Worm (Caenorhabditis elegans) whole organism, L2 larva: ENCODE measurements around the gene M176.4.

ENCODE experiments used
- F13H6.1 ChIP-seq: sonication (generic microtip); optimal IDR thresholded peaks from 2 replicates; lab custom pipeline; 2016; ENCODE audit warnings: missing genetic modification characterization, missing compliant biosample characterization
- R02D3.7 ChIP-seq: fragments of 150-350 bp; optimal IDR thresholded peaks from 2 replicates; lab custom pipeline; 2014; ENCODE audit warnings: missing biosample characterization, missing genetic modification characterization
- Y55F3AM.14 ChIP-seq: fragments of 200-800 bp; sonication (Bioruptor generic); optimal IDR thresholded peaks from 2 replicates; lab custom pipeline; 2018; ENCODE audit warnings: mild to moderate bottlenecking, missing genetic modification characterization, missing compliant biosample characterization
- ZK546.5 ChIP-seq: sonication (generic microtip); optimal IDR thresholded peaks from 2 replicates; lab custom pipeline; 2017; ENCODE audit warnings: missing biosample characterization, missing genetic modification characterization
- aly-2 ChIP-seq: fragments of 150-350 bp; optimal IDR thresholded peaks from 2 replicates; lab custom pipeline; 2014; ENCODE audit warnings: missing biosample characterization, missing genetic modification characterization
- blmp-1 ChIP-seq: sonication (generic microtip); optimal IDR thresholded peaks from 2 replicates; lab custom pipeline; 2017; ENCODE audit warnings: missing genetic modification characterization, mild to moderate bottlenecking, missing compliant biosample characterization, antibody characterized with exemption, moderate library complexity; ENCODE audit not compliant: insufficient read depth
- ceh-16 ChIP-seq: fragments of 150-350 bp; optimal IDR thresholded peaks from 2 replicates; lab custom pipeline; 2014; ENCODE audit warnings: missing biosample characterization, missing genetic modification characterization
- ceh-82 ChIP-seq: fragments of 150-350 bp; optimal IDR thresholded peaks from 2 replicates; lab custom pipeline; 2014; ENCODE audit warnings: missing biosample characterization, missing genetic modification characterization
- crh-2 ChIP-seq: sonication (generic microtip); optimal IDR thresholded peaks from 2 replicates; lab custom pipeline; 2017; ENCODE audit warnings: missing biosample characterization, missing genetic modification characterization
- dmd-4 ChIP-seq: sonication (generic microtip); optimal IDR thresholded peaks from 2 replicates; lab custom pipeline; 2017; ENCODE audit warnings: missing biosample characterization, missing genetic modification characterization
- egl-27 ChIP-seq: sonication (generic microtip); optimal IDR thresholded peaks from 3 replicates; lab custom pipeline; 2017; ENCODE audit warnings: missing biosample characterization, missing genetic modification reagents, missing genetic modification characterization
- elt-1 ChIP-seq: fragments of 150-350 bp; optimal IDR thresholded peaks from 2 replicates; lab custom pipeline; 2014; ENCODE audit warnings: missing biosample characterization, missing genetic modification characterization
- elt-3 ChIP-seq: sonication (generic microtip); optimal IDR thresholded peaks from 2 replicates; lab custom pipeline; 2017; ENCODE audit warnings: missing biosample characterization, missing genetic modification characterization
- fos-1 ChIP-seq: fragments of 150-350 bp; optimal IDR thresholded peaks from 2 replicates; lab custom pipeline; 2014; ENCODE audit warnings: missing biosample characterization, missing genetic modification characterization
- gmeb-1 ChIP-seq: fragments of 150-350 bp; optimal IDR thresholded peaks from 2 replicates; lab custom pipeline; 2014; ENCODE audit warnings: missing biosample characterization, missing genetic modification characterization
- lin-11 ChIP-seq: fragments of 150-350 bp; sonication (generic microtip); optimal IDR thresholded peaks from 2 replicates; lab custom pipeline; 2014; ENCODE audit warnings: missing biosample characterization, missing genetic modification characterization, inconsistent platforms, mixed read lengths
- lin-13 ChIP-seq: fragments of 150-350 bp; optimal IDR thresholded peaks from 2 replicates; lab custom pipeline; 2014; ENCODE audit warnings: missing biosample characterization, missing genetic modification reagents, missing genetic modification characterization
- lin-39 ChIP-seq: fragments of 150-350 bp; optimal IDR thresholded peaks from 2 replicates; lab custom pipeline; 2014; ENCODE audit warnings: missing biosample characterization, missing genetic modification reagents, missing genetic modification characterization
- lsy-2 ChIP-seq, 2 experiments: fragments of 150-350 bp in 1 of 2; sonication (generic microtip) in 1 of 2; optimal IDR thresholded peaks; 2 replicates each; lab custom pipeline; 2014 to 2017; ENCODE audit warnings: missing biosample characterization in 2 of 2, missing genetic modification characterization in 2 of 2
- mab-5 ChIP-seq: fragments of 150-350 bp; optimal IDR thresholded peaks from 2 replicates; lab custom pipeline; 2014; ENCODE audit warnings: missing biosample characterization, missing genetic modification characterization
- nhr-10 ChIP-seq: sonication (generic microtip); optimal IDR thresholded peaks from 2 replicates; lab custom pipeline; 2017; ENCODE audit warnings: missing biosample characterization, missing genetic modification characterization
- nhr-11 ChIP-seq: fragments of 150-350 bp; optimal IDR thresholded peaks from 2 replicates; lab custom pipeline; 2014; ENCODE audit warnings: missing biosample characterization, missing genetic modification characterization
- nhr-12 ChIP-seq: fragments of 150-350 bp; optimal IDR thresholded peaks from 2 replicates; lab custom pipeline; 2014; ENCODE audit warnings: missing biosample characterization, missing genetic modification characterization
- nhr-129 ChIP-seq: fragments of 150-350 bp; optimal IDR thresholded peaks from 2 replicates; lab custom pipeline; 2014; ENCODE audit warnings: missing biosample characterization, missing genetic modification characterization
- nhr-23 ChIP-seq: fragments of 150-350 bp; optimal IDR thresholded peaks from 2 replicates; lab custom pipeline; 2014; ENCODE audit warnings: missing biosample characterization, missing genetic modification reagents, missing genetic modification characterization
- nhr-237 ChIP-seq: fragments of 150-350 bp; optimal IDR thresholded peaks from 2 replicates; lab custom pipeline; 2014; ENCODE audit warnings: missing biosample characterization, missing genetic modification characterization
- nhr-77 ChIP-seq: fragments of 150-350 bp; optimal IDR thresholded peaks from 2 replicates; lab custom pipeline; 2014; ENCODE audit warnings: missing biosample characterization, missing genetic modification characterization
- sem-4 ChIP-seq: fragments of 150-350 bp; optimal IDR thresholded peaks from 2 replicates; lab custom pipeline; 2014; ENCODE audit warnings: missing biosample characterization, missing genetic modification reagents, missing genetic modification characterization
- sma-3 ChIP-seq: sonication (generic microtip); optimal IDR thresholded peaks from 2 replicates; lab custom pipeline; 2016; ENCODE audit warnings: missing genetic modification reagents, missing genetic modification characterization, missing compliant biosample characterization
- sma-9 ChIP-seq, 2 experiments: fragments of 150-350 bp in 1 of 2; sonication (generic microtip) in 1 of 2; optimal IDR thresholded peaks; 2 replicates each; lab custom pipeline; 2014 to 2016; ENCODE audit warnings: missing genetic modification characterization in 2 of 2, mild to moderate bottlenecking in 1 of 2, missing biosample characterization in 1 of 2, missing compliant biosample characterization in 1 of 2, missing genetic modification reagents in 1 of 2, moderate library complexity in 1 of 2
- unc-55 ChIP-seq: fragments of 150-350 bp; sonication (generic microtip); optimal IDR thresholded peaks from 3 replicates; lab custom pipeline; 2014; ENCODE audit warnings: missing biosample characterization, missing genetic modification reagents, missing genetic modification characterization
- unc-62 ChIP-seq: fragments of 150-350 bp; optimal IDR thresholded peaks from 2 replicates; lab custom pipeline; 2014; ENCODE audit warnings: missing biosample characterization, missing genetic modification reagents, missing genetic modification characterization
- ztf-1 ChIP-seq: fragments of 200-800 bp; sonication (Bioruptor generic); conservative IDR thresholded peaks from 2 replicates; pipeline ENCODE4 v1.3.6; 2022; ENCODE audit warnings: missing genetic modification characterization, missing compliant biosample characterization
- ztf-4 ChIP-seq: fragments of 150-350 bp; optimal IDR thresholded peaks from 2 replicates; lab custom pipeline; 2014; ENCODE audit warnings: missing biosample characterization, missing genetic modification characterization

The M176.4 gene

ce11 chrII:9418065-9418567, at the start of gene M176.4, which contains the start of gene M176.16:
TSS of gene M176.4 (plus strand) at chrII:9418365.
TSS of gene M176.16 (plus strand) at chrII:9418517.
- TF ChIP-seq F13H6.1 (tag; lab: Kevin White, UChicago), result no peak
- no peak for TF ChIP-seq crh-2
- TF ChIP-seq unc-55, result no peak
- TF ChIP-seq nhr-10 (tag; lab: Kevin White, UChicago), result no peak
- no peak for TF ChIP-seq nhr-129 (tag; lab: Kevin White, UChicago)
- no peak for TF ChIP-seq ceh-16 (tag; lab: Kevin White, UChicago)
- TF ChIP-seq sma-3 (GFP tag; lab: Kevin White, UChicago), result no peak

ce11 chrII:9369394-9369793, 48.8 kb upstream of the M176.4 start:
- TF ChIP-seq blmp-1 (no peak), elt-1 (tag; lab: Kevin White, UChicago) (no peak), ztf-4 (tag; lab: Kevin White, UChicago) (no peak), nhr-237 (tag; lab: Kevin White, UChicago) (no peak), sma-3 (GFP tag; lab: Kevin White, UChicago) (no peak), Y55F3AM.14 (GFP tag; lab: Kevin White, UChicago) (no peak), nhr-77 (tag; lab: Kevin White, UChicago) (no peak), lsy-2 (tag; optimal IDR thresholded peaks at IDR 0.05; lab: Kevin White, UChicago) (no peak), egl-27 (tag; lab: Kevin White, UChicago) (no peak), unc-55 (no peak), R02D3.7 (tag; lab: Kevin White, UChicago) (no peak), ZK546.5 (tag; lab: Kevin White, UChicago) (no peak), dmd-4 (tag; lab: Kevin White, UChicago) (no peak)

ce11 chrII:9372393-9372792, 45.8 kb upstream of the M176.4 start, which contains the start of gene C06C3.3:
TSS of gene C06C3.3 (minus strand) at chrII:9372493.
- no peak for TF ChIP-seq sem-4

ce11 chrII:9372991-9373390, 45.2 kb upstream of the M176.4 start, which contains the start of gene C06C3.4:
TSS of gene C06C3.4 (plus strand) at chrII:9373291.
- no peak for TF ChIP-seq elt-1 (tag; lab: Kevin White, UChicago)
- TF ChIP-seq nhr-12 (tag; lab: Kevin White, UChicago), result no peak
- TF ChIP-seq nhr-11 (tag; lab: Kevin White, UChicago), result no peak
- no peak for TF ChIP-seq lin-39 (tag; lab: Kevin White, UChicago)
- no peak for TF ChIP-seq lin-11 (tag; lab: Kevin White, UChicago)
- TF ChIP-seq ceh-16 (tag; lab: Kevin White, UChicago), result no peak

ce11 chrII:9374807-9375206, 43.4 kb upstream of the M176.4 start, which contains the start of gene C06C3.12:
TSS of gene C06C3.12 (plus strand) at chrII:9375107.
- no peak for TF ChIP-seq blmp-1
- no peak for TF ChIP-seq ztf-1
- peak; percentile 24 for TF ChIP-seq fos-1 (tag; lab: Kevin White, UChicago)

ce11 chrII:9377158-9377557, 41.0 kb upstream of the M176.4 start, which contains the start of gene C06C3.10:
TSS of gene C06C3.10 (minus strand) at chrII:9377258.
- TF ChIP-seq nhr-23 (tag; lab: Kevin White, UChicago), result no peak
- TF ChIP-seq fos-1 (tag; lab: Kevin White, UChicago), result no peak
- TF ChIP-seq elt-3, result no peak
- TF ChIP-seq unc-62 (GFP tag; lab: Kevin White, UChicago), result no peak
- no peak for TF ChIP-seq F13H6.1 (tag; lab: Kevin White, UChicago)
- TF ChIP-seq egl-27 (tag; lab: Kevin White, UChicago), result no peak
- no peak for TF ChIP-seq nhr-10 (tag; lab: Kevin White, UChicago)
- no peak for TF ChIP-seq ceh-82 (tag; lab: Kevin White, UChicago)
- TF ChIP-seq blmp-1, result no peak
- TF ChIP-seq nhr-12 (tag; lab: Kevin White, UChicago), result no peak
- no peak for TF ChIP-seq sma-9 (GFP tag; optimal IDR thresholded peaks at IDR 0.05; lab: Kevin White, UChicago)
- TF ChIP-seq sma-9 (tag; optimal IDR thresholded peaks at IDR 0.05; lab: Kevin White, UChicago), result no peak
- no peak for TF ChIP-seq ceh-16 (tag; lab: Kevin White, UChicago)
- no peak for TF ChIP-seq sem-4
- TF ChIP-seq aly-2 (tag; lab: Kevin White, UChicago), result no peak
- no peak for TF ChIP-seq gmeb-1
- no peak for TF ChIP-seq lin-39 (tag; lab: Kevin White, UChicago)
- TF ChIP-seq elt-1 (tag; lab: Kevin White, UChicago), result no peak
- no peak for TF ChIP-seq lin-13 (GFP tag; lab: Kevin White, UChicago)
- TF ChIP-seq mab-5 (tag; lab: Kevin White, UChicago), result no peak
- TF ChIP-seq Y55F3AM.14 (GFP tag; lab: Kevin White, UChicago), result no peak
